Fruit fly (Drosophila melanogaster): Measurements from ENCODE around the gene CG14684.

- TF ChIP-seq CG32121 (GFP tag; IDR thresholded peaks at IDR 0.05) (no peak), gl (tag; optimal IDR thresholded peaks at IDR 0.05) (no peak), Ets98B (GFP tag; IDR thresholded peaks at IDR 0.05) (no peak), EcR (GFP tag; optimal IDR thresholded peaks at IDR 0.05) (no peak), rn (GFP tag; IDR thresholded peaks at IDR 0.05) (no peak), CG9948 (tag; optimal IDR thresholded peaks at IDR 0.05) (no peak), CG10348 (GFP tag; IDR thresholded peaks at IDR 0.05) (no peak), CG34367 (tag; optimal IDR thresholded peaks at IDR 0.05) (no peak), CG13204 (GFP tag; optimal IDR thresholded peaks at IDR 0.05) (no peak), CG12605 (GFP tag; IDR thresholded peaks at IDR 0.05) (no peak), CG8301 (tag; optimal IDR thresholded peaks at IDR 0.05) (no peak), CG4496 (GFP tag; IDR thresholded peaks at IDR 0.05) (no peak), CG15710 (tag; optimal IDR thresholded peaks at IDR 0.05) (no peak), fd96Ca (GFP tag; IDR thresholded peaks at IDR 0.05) (no peak)
Measured at dm6 chr3R:10679911-10680310, 26.9 kb upstream of the CG14684 start.
